Fruit fly (Drosophila melanogaster) whole organism, embryonic: Measurements from ENCODE around the gene CG44000.

Experiments
- Atf3 ChIP-seq: fragments of 200-800 bp; sonication (Bioruptor generic); optimal IDR thresholded peaks from 3 replicates; lab custom pipeline; 2016; ENCODE audit warnings: missing biosample characterization, missing genetic modification characterization
- Atf6 ChIP-seq: fragments of 200-800 bp; sonication (Bioruptor generic); IDR thresholded peaks from 2 replicates; pipeline ENCODE4 v1.3.6; 2022; ENCODE audit warnings: missing biosample characterization, missing genetic modification characterization
- Bteb2 ChIP-seq: fragments of 200-800 bp; sonication (Bioruptor generic); optimal IDR thresholded peaks from 2 replicates; lab custom pipeline; 2016; ENCODE audit warnings: missing biosample characterization, missing genetic modification characterization
- CG10209 ChIP-seq: fragments of 200-800 bp; sonication (Bioruptor generic); optimal IDR thresholded peaks from 3 replicates; lab custom pipeline; 2017; ENCODE audit warnings: missing biosample characterization, mild to moderate bottlenecking, missing genetic modification characterization, missing genetic modification reagents
- CG1233 ChIP-seq: fragments of 200-800 bp; sonication (Bioruptor generic); optimal IDR thresholded peaks from 4 replicates; lab custom pipeline; 2018; ENCODE audit warnings: missing biosample characterization, mild to moderate bottlenecking, missing genetic modification characterization
- CG13296 ChIP-seq: fragments of 200-800 bp; sonication (Bioruptor generic); optimal IDR thresholded peaks from 3 replicates; lab custom pipeline; 2018; ENCODE audit warnings: missing biosample characterization, mild to moderate bottlenecking, missing genetic modification characterization
- CG17385 ChIP-seq: fragments of 200-800 bp; sonication (Bioruptor generic); optimal IDR thresholded peaks from 3 replicates; lab custom pipeline; 2018; ENCODE audit warnings: missing biosample characterization, mild to moderate bottlenecking, missing genetic modification characterization
- CG1792 ChIP-seq: fragments of 200-800 bp; sonication (Bioruptor generic); optimal IDR thresholded peaks from 2 replicates; lab custom pipeline; 2016; ENCODE audit warnings: missing biosample characterization, missing genetic modification characterization
- CG1832 ChIP-seq: fragments of 200-800 bp; sonication (Bioruptor generic); optimal IDR thresholded peaks from 2 replicates; lab custom pipeline; 2017; ENCODE audit warnings: missing biosample characterization, mild to moderate bottlenecking, missing genetic modification characterization, inconsistent platforms
- CG6683 ChIP-seq: fragments of 200-800 bp; sonication (Bioruptor generic); optimal IDR thresholded peaks from 2 replicates; lab custom pipeline; 2017; ENCODE audit warnings: missing biosample characterization, mild to moderate bottlenecking, missing genetic modification characterization, missing genetic modification reagents
- CG7357 ChIP-seq: fragments of 200-800 bp; sonication (Bioruptor generic); IDR thresholded peaks from 3 replicates; pipeline ENCODE4 v1.3.6; 2022; ENCODE audit warnings: missing biosample characterization, missing genetic modification characterization
- CG7556 ChIP-seq: fragments of 200-800 bp; sonication (Bioruptor generic); optimal IDR thresholded peaks from 2 replicates; lab custom pipeline; 2017; ENCODE audit warnings: missing biosample characterization, mild to moderate bottlenecking, missing genetic modification characterization
- CG8359 ChIP-seq: fragments of 200-800 bp; sonication (Bioruptor generic); optimal IDR thresholded peaks from 2 replicates; lab custom pipeline; 2017; ENCODE audit warnings: missing biosample characterization, mild to moderate bottlenecking, missing genetic modification characterization, borderline replicate concordance
- CG9932 ChIP-seq: fragments of 200-800 bp; sonication (Bioruptor generic); IDR thresholded peaks from 2 replicates; pipeline ENCODE4 v1.3.6; 2022; ENCODE audit warnings: missing biosample characterization, missing genetic modification characterization
- CrebB ChIP-seq: fragments of 200-800 bp; sonication (Bioruptor generic); optimal IDR thresholded peaks from 3 replicates; lab custom pipeline; 2018; ENCODE audit warnings: missing biosample characterization, mild to moderate bottlenecking, missing genetic modification characterization
- Dbx ChIP-seq: fragments of 200-800 bp; sonication (Bioruptor generic); IDR thresholded peaks from 3 replicates; pipeline ENCODE4 v1.3.6; 2022; ENCODE audit warnings: missing biosample characterization, missing genetic modification characterization
- Dip3 ChIP-seq: fragments of 200-800 bp; sonication (Bioruptor generic); optimal IDR thresholded peaks from 3 replicates; lab custom pipeline; 2016; ENCODE audit warnings: missing biosample characterization, missing genetic modification characterization
- Dp ChIP-seq: fragments of 200-800 bp; sonication (Bioruptor generic); optimal IDR thresholded peaks from 2 replicates; lab custom pipeline; 2018; ENCODE audit warnings: missing biosample characterization, mild to moderate bottlenecking, missing genetic modification characterization, moderate library complexity
- ERR ChIP-seq: fragments of 200-800 bp; sonication (Bioruptor generic); optimal IDR thresholded peaks from 2 replicates; lab custom pipeline; 2016; ENCODE audit warnings: missing biosample characterization, missing genetic modification characterization
- Fer1 ChIP-seq: fragments of 200-800 bp; sonication (Bioruptor generic); optimal IDR thresholded peaks from 2 replicates; lab custom pipeline; 2017; ENCODE audit warnings: missing biosample characterization, mild to moderate bottlenecking, missing genetic modification characterization
- HLH3B ChIP-seq: fragments of 200-800 bp; sonication (Bioruptor generic); IDR thresholded peaks from 2 replicates; pipeline ENCODE4 v1.3.6; 2022; ENCODE audit warnings: missing biosample characterization, missing genetic modification characterization
- MTF-1 ChIP-seq: fragments of 200-800 bp; sonication (Bioruptor generic); optimal IDR thresholded peaks from 2 replicates; lab custom pipeline; 2018; ENCODE audit warnings: missing biosample characterization, mild to moderate bottlenecking, missing genetic modification characterization, borderline replicate concordance
- Myb ChIP-seq: fragments of 200-800 bp; sonication (Bioruptor generic); optimal IDR thresholded peaks from 2 replicates; lab custom pipeline; 2016; ENCODE audit warnings: missing biosample characterization, missing genetic modification characterization
- NC2β ChIP-seq: fragments of 200-800 bp; sonication (Bioruptor generic); optimal IDR thresholded peaks from 2 replicates; lab custom pipeline; 2016; ENCODE audit warnings: missing biosample characterization, missing genetic modification characterization
- Opbp ChIP-seq: fragments of 200-800 bp; sonication (Bioruptor generic); IDR thresholded peaks from 3 replicates; pipeline ENCODE4 v1.3.6; 2022; ENCODE audit warnings: missing biosample characterization, missing genetic modification characterization; ENCODE audit not compliant: partially characterized antibody
- Rfx ChIP-seq: fragments of 200-800 bp; sonication (Bioruptor generic); IDR thresholded peaks from 2 replicates; pipeline ENCODE4 v1.3.6; 2022; ENCODE audit warnings: missing biosample characterization, missing genetic modification characterization
- Sox102F ChIP-seq: fragments of 200-800 bp; sonication (Bioruptor generic); optimal IDR thresholded peaks from 2 replicates; lab custom pipeline; 2018; ENCODE audit warnings: missing biosample characterization, mild to moderate bottlenecking, missing genetic modification characterization, moderate library complexity
- Trl ChIP-seq, 3 experiments: fragments of >200 bp in 2 of 3; fragments of 200-800 bp in 1 of 3; sonication (Bioruptor generic) in 1 of 3; optimal IDR thresholded peaks; 2 replicates in 1 of 3; 3 replicates in 2 of 3; lab custom pipeline; 2016 to 2017; ENCODE audit warnings: missing biosample characterization in 1 of 3, missing genetic modification characterization in 1 of 3
- ac ChIP-seq: fragments of 200-800 bp; sonication (Bioruptor generic); optimal IDR thresholded peaks from 3 replicates; lab custom pipeline; 2017; ENCODE audit warnings: missing biosample characterization, mild to moderate bottlenecking, missing genetic modification characterization
- bab2 ChIP-seq: fragments of 200-800 bp; sonication (Bioruptor generic); optimal IDR thresholded peaks from 2 replicates; lab custom pipeline; 2016; ENCODE audit warnings: missing biosample characterization, missing genetic modification characterization
- bigmax ChIP-seq: fragments of 200-800 bp; sonication (Bioruptor generic); optimal IDR thresholded peaks from 2 replicates; lab custom pipeline; 2018; ENCODE audit warnings: missing biosample characterization, mild to moderate bottlenecking, missing genetic modification characterization
- br ChIP-seq: fragments of >200 bp; optimal IDR thresholded peaks from 2 replicates; lab custom pipeline; 2017
- btn ChIP-seq: fragments of 200-800 bp; sonication (Bioruptor generic); optimal IDR thresholded peaks from 2 replicates; lab custom pipeline; 2016; ENCODE audit warnings: missing biosample characterization, missing genetic modification characterization
- cwo ChIP-seq: fragments of 200-800 bp; sonication (Bioruptor generic); optimal IDR thresholded peaks from 3 replicates; lab custom pipeline; 2017; ENCODE audit warnings: missing biosample characterization, missing genetic modification characterization, mild to moderate bottlenecking, moderate library complexity, missing genetic modification reagents
- ewg ChIP-seq: fragments of 200-800 bp; sonication (Bioruptor generic); optimal IDR thresholded peaks from 3 replicates; lab custom pipeline; 2017; ENCODE audit warnings: mild to moderate bottlenecking, missing biosample characterization, missing genetic modification reagents, missing genetic modification characterization
- gfzf ChIP-seq: fragments of 200-800 bp; sonication (Bioruptor generic); optimal IDR thresholded peaks from 2 replicates; lab custom pipeline; 2016; ENCODE audit warnings: missing biosample characterization, mild to moderate bottlenecking, missing genetic modification characterization, moderate library complexity
- gsb-n ChIP-seq: fragments of 200-800 bp; sonication (Bioruptor generic); optimal IDR thresholded peaks from 3 replicates; lab custom pipeline; 2018; ENCODE audit warnings: missing biosample characterization, mild to moderate bottlenecking, missing genetic modification characterization
- hth ChIP-seq: fragments of >200 bp; optimal IDR thresholded peaks from 2 replicates; lab custom pipeline; 2017; ENCODE audit warnings: inconsistent platforms
- kah ChIP-seq: fragments of 200-800 bp; sonication (Bioruptor generic); optimal IDR thresholded peaks from 2 replicates; lab custom pipeline; 2018; ENCODE audit warnings: missing biosample characterization, mild to moderate bottlenecking, missing genetic modification characterization
- lab ChIP-seq: fragments of 200-800 bp; sonication (Bioruptor generic); optimal IDR thresholded peaks from 3 replicates; lab custom pipeline; 2017; ENCODE audit warnings: missing biosample characterization, missing genetic modification characterization, mild to moderate bottlenecking, moderate library complexity, missing genetic modification reagents
- mirr ChIP-seq: fragments of 200-800 bp; sonication (Bioruptor generic); optimal IDR thresholded peaks from 3 replicates; lab custom pipeline; 2018; ENCODE audit warnings: missing biosample characterization, mild to moderate bottlenecking, missing genetic modification characterization
- otp ChIP-seq: fragments of 200-800 bp; sonication (Bioruptor generic); IDR thresholded peaks from 3 replicates; pipeline ENCODE4, ENCODE4 v1.3.6; 2022; ENCODE audit warnings: missing biosample characterization, missing genetic modification characterization
- peb ChIP-seq: fragments of 200-800 bp; sonication (Bioruptor generic); IDR thresholded peaks from 2 replicates; pipeline ENCODE4 v1.3.6; 2022; ENCODE audit warnings: missing biosample characterization, missing genetic modification characterization
- salm ChIP-seq: fragments of 200-800 bp; sonication (Bioruptor generic); optimal IDR thresholded peaks from 2 replicates; lab custom pipeline; 2018; ENCODE audit warnings: missing biosample characterization, mild to moderate bottlenecking, missing genetic modification characterization
- scrt ChIP-seq: fragments of 200-800 bp; sonication (Bioruptor generic); optimal IDR thresholded peaks from 2 replicates; lab custom pipeline; 2018; ENCODE audit warnings: missing biosample characterization, mild to moderate bottlenecking, missing genetic modification characterization, moderate library complexity
- seq ChIP-seq: fragments of 200-800 bp; sonication (Bioruptor generic); IDR thresholded peaks from 2 replicates; pipeline ENCODE4 v1.3.6; 2022; ENCODE audit warnings: missing biosample characterization, missing genetic modification characterization
- sisA ChIP-seq: fragments of 200-800 bp; sonication (Bioruptor generic); IDR thresholded peaks from 2 replicates; pipeline ENCODE4 v1.3.6; 2022; ENCODE audit warnings: missing biosample characterization, missing genetic modification characterization
- so ChIP-seq: fragments of 200-800 bp; sonication (Bioruptor generic); IDR thresholded peaks from 3 replicates; pipeline ENCODE4 v1.3.6; 2022; ENCODE audit warnings: missing biosample characterization, missing genetic modification characterization
- sob ChIP-seq: fragments of 200-800 bp; sonication (Bioruptor generic); IDR thresholded peaks from 2 replicates; pipeline ENCODE4 v1.3.6; 2022; ENCODE audit warnings: missing biosample characterization, missing genetic modification characterization
- wek ChIP-seq: fragments of 200-800 bp; sonication (Bioruptor generic); optimal IDR thresholded peaks from 3 replicates; lab custom pipeline; 2018; ENCODE audit warnings: missing biosample characterization, mild to moderate bottlenecking, missing genetic modification characterization, moderate library complexity
- z ChIP-seq: fragments of 200-800 bp; sonication (Bioruptor generic); IDR thresholded peaks from 3 replicates; pipeline ENCODE4 v1.3.6; 2022; ENCODE audit warnings: missing biosample characterization, missing genetic modification characterization

CG44000 gene

dm6 chr2L:5096761-5097160, 53.7 kb downstream of the CG44000 start (continued):
- TF ChIP-seq br, result no peak
- TF ChIP-seq mirr (GFP tag; lab: Kevin White, UChicago), result peak; percentile 75
- 0 out of 2 replicates have a peak, but pooled peaks have one; percentile 29 for TF ChIP-seq Rfx (GFP tag; lab: Robert Waterston, UW)
- peak; percentile 55 for TF ChIP-seq scrt
- peak; percentile 58 for TF ChIP-seq wek (GFP tag; lab: Kevin White, UChicago)
- TF ChIP-seq otp (GFP tag; lab: Robert Waterston, UW), result 0 out of 3 replicates have a peak, but pooled peaks have one; percentile 34
- no peak for TF ChIP-seq hth (lab: Kevin White, UChicago)
- no peak for TF ChIP-seq CG7556 (GFP tag; lab: Kevin White, UChicago)
- TF ChIP-seq Dp (GFP tag; lab: Kevin White, UChicago), result no peak
- peak; percentile 78 for TF ChIP-seq CG13296
- TF ChIP-seq Trl (optimal IDR thresholded peaks at IDR 0.05; lab: Kevin White, UChicago), result peak; percentile 33 to 34
- TF ChIP-seq Trl (GFP tag; optimal IDR thresholded peaks at IDR 0.05; lab: Kevin White, UChicago), result peak; percentile 23
- peak; percentile 27 for TF ChIP-seq CG6683 (GFP tag; lab: Kevin White, UChicago)
- TF ChIP-seq Opbp, result no peak
- no peak for TF ChIP-seq btn (GFP tag; lab: Kevin White, UChicago)
- no peak for TF ChIP-seq CG9932 (GFP tag; lab: Robert Waterston, UW)
- TF ChIP-seq Atf3 (GFP tag; lab: Kevin White, UChicago), result no peak
- no peak for TF ChIP-seq bab2
- TF ChIP-seq kah (GFP tag; lab: Kevin White, UChicago), result peak; percentile 41
- TF ChIP-seq CG1233 (GFP tag; lab: Kevin White, UChicago), result peak; percentile 52
- peak; percentile 53 for TF ChIP-seq CG8359 (GFP tag; lab: Kevin White, UChicago)
- TF ChIP-seq Bteb2 (GFP tag; lab: Kevin White, UChicago), result no peak
- no peak for TF ChIP-seq CG10209 (GFP tag; lab: Kevin White, UChicago)
- no peak for TF ChIP-seq CG7357
- no peak for TF ChIP-seq Myb (GFP tag; lab: Kevin White, UChicago)
- TF ChIP-seq CG17385 (GFP tag; lab: Kevin White, UChicago), result peak; percentile 36
- peak; percentile 39 for TF ChIP-seq cwo
- peak; percentile 63 for TF ChIP-seq MTF-1 (GFP tag; lab: Kevin White, UChicago)
- TF ChIP-seq Dbx (GFP tag; lab: Robert Waterston, UW), result peak; percentile 27; the same call in 1 of the 3 replicates
- TF ChIP-seq bigmax (GFP tag; lab: Kevin White, UChicago), result no peak
- peak; percentile 16 for TF ChIP-seq ac
- TF ChIP-seq CrebB, result peak; percentile 33
- no peak for TF ChIP-seq gfzf (GFP tag; lab: Kevin White, UChicago)
- no peak for TF ChIP-seq so
- TF ChIP-seq Dip3 (GFP tag; lab: Kevin White, UChicago), result no peak
- TF ChIP-seq Sox102F (GFP tag; lab: Kevin White, UChicago), result no peak
- no peak for TF ChIP-seq ERR (GFP tag; lab: Kevin White, UChicago)
- no peak for TF ChIP-seq CG1832 (GFP tag; lab: Kevin White, UChicago)
- TF ChIP-seq Atf6 (GFP tag; lab: Robert Waterston, UW), result no peak
- no peak for TF ChIP-seq NC2β (GFP tag; lab: Kevin White, UChicago)
- peak; percentile 84 for TF ChIP-seq lab (GFP tag; lab: Kevin White, UChicago)
- 0 out of 2 replicates have a peak, but pooled peaks have one; percentile 18 for TF ChIP-seq sisA (GFP tag; lab: Robert Waterston, UW)
- TF ChIP-seq seq (GFP tag; lab: Robert Waterston, UW), result no peak; the same call in 1 of the 2 replicates
- no peak for TF ChIP-seq gsb-n (tag; lab: Kevin White, UChicago)
- TF ChIP-seq ewg (GFP tag; lab: Kevin White, UChicago), result peak; percentile 87
- TF ChIP-seq Fer1 (GFP tag; lab: Kevin White, UChicago), result peak; percentile 86
- TF ChIP-seq peb (GFP tag; lab: Robert Waterston, UW), result no peak
- TF ChIP-seq HLH3B (GFP tag; lab: Robert Waterston, UW), result no peak
- no peak for TF ChIP-seq salm
- TF ChIP-seq sob (GFP tag; lab: Robert Waterston, UW), result 0 out of 2 replicates have a peak, but pooled peaks have one; percentile 27
- TF ChIP-seq CG1792 (GFP tag; lab: Kevin White, UChicago), result no peak
- TF ChIP-seq z (GFP tag; lab: Robert Waterston, UW), result no peak
